Worm (Caenorhabditis elegans): Measurements from ENCODE around the gene T24A6.16.

ce11 chrV:3600570-3600969, 37.8 kb upstream of the T24A6.16 start, which contains the start of gene T22F3.7:
- TF ChIP-seq ztf-11 (tag; optimal IDR thresholded peaks at IDR 0.05) (no peak), ama-1 (optimal IDR thresholded peaks at IDR 0.05) (no peak), jun-1 (tag; optimal IDR thresholded peaks at IDR 0.05) (no peak), R02D3.7 (tag; optimal IDR thresholded peaks at IDR 0.05) (no peak), dve-1 (tag; optimal IDR thresholded peaks at IDR 0.05; ENCODE audit: insufficient read depth) (no peak), F10B5.3 (tag; optimal IDR thresholded peaks at IDR 0.05) (no peak), unc-62 (GFP tag; optimal IDR thresholded peaks at IDR 0.05 in 1 of 2) (no peak), unc-62 (tag; optimal IDR thresholded peaks at IDR 0.05) (no peak), pha-4 (GFP tag; IDR thresholded peaks at IDR 0.05) (no peak), pha-4 (tag; optimal IDR thresholded peaks at IDR 0.05) (no peak), mep-1 (tag; optimal IDR thresholded peaks at IDR 0.05) (no peak), dmd-8 (GFP tag; IDR thresholded peaks at IDR 0.05) (no peak), Y48G9A.11 (GFP tag; IDR thresholded peaks at IDR 0.05) (no peak), lin-15B (tag; optimal IDR thresholded peaks at IDR 0.05) (no peak)

All from whole organism, L4 larva.